Worm (Caenorhabditis elegans) whole organism, early embryonic: ENCODE measurements around the gene tag-209.

ENCODE experiments used
- B0310.2 ChIP-seq: sonication (generic microtip); optimal IDR thresholded peaks from 2 replicates; lab custom pipeline; 2016; ENCODE audit warnings: mild to moderate bottlenecking, missing genetic modification characterization, missing compliant biosample characterization
- ama-1 ChIP-seq: fragments of 150-350 bp; optimal IDR thresholded peaks from 2 replicates; lab custom pipeline; 2014
- flt-1 ChIP-seq: fragments of 200-800 bp; sonication (Bioruptor generic); IDR thresholded peaks from 2 replicates; pipeline ENCODE4 v1.3.6; 2022; ENCODE audit warnings: missing genetic modification characterization, missing compliant biosample characterization
- hmg-4 ChIP-seq: fragments of 200-800 bp; sonication (Bioruptor generic); optimal IDR thresholded peaks from 2 replicates; lab custom pipeline; 2018; ENCODE audit warnings: mild to moderate bottlenecking, missing genetic modification characterization, missing compliant biosample characterization
- tbx-11 ChIP-seq: fragments of 200-800 bp; sonication (Bioruptor generic); IDR thresholded peaks from 2 replicates; pipeline ENCODE4 v1.3.6; 2022; ENCODE audit warnings: missing genetic modification characterization, missing compliant biosample characterization
- tra-4 ChIP-seq: sonication (generic microtip); optimal IDR thresholded peaks from 2 replicates; lab custom pipeline; 2017; ENCODE audit warnings: missing genetic modification characterization, missing compliant biosample characterization

ce11 chrII:10769291-10769690 is 17.8 kb upstream of the tag-209 start:
- TF ChIP-seq tra-4 (tag; lab: Kevin White, UChicago) = no peak
- no peak for TF ChIP-seq B0310.2
- TF ChIP-seq tbx-11 (GFP tag; lab: Robert Waterston, UW) = no peak
- TF ChIP-seq flt-1 (GFP tag; lab: Robert Waterston, UW) = no peak
- no peak for TF ChIP-seq hmg-4 (GFP tag; lab: Kevin White, UChicago)
- TF ChIP-seq ama-1 (lab: Kevin White, UChicago) = no peak
